Worm (Caenorhabditis elegans) whole organism, midembryonic: Measurements from ENCODE around the gene best-15.

Source experiments
- cog-1 ChIP-seq: sonication (generic microtip); optimal IDR thresholded peaks from 2 replicates; lab custom pipeline; 2016; ENCODE audit warnings: missing genetic modification characterization, missing compliant biosample characterization
- flt-1 ChIP-seq: fragments of 200-800 bp; sonication (Bioruptor generic); IDR thresholded peaks from 2 replicates; pipeline ENCODE4 v1.3.6; 2022; ENCODE audit warnings: missing genetic modification characterization, missing compliant biosample characterization
- klf-2 ChIP-seq: fragments of 200-800 bp; sonication (Bioruptor generic); conservative IDR thresholded peaks from 2 replicates; pipeline ENCODE4 v1.3.6; 2022; ENCODE audit warnings: missing genetic modification reagents, missing genetic modification characterization, missing compliant biosample characterization
- med-1 ChIP-seq: sonication (generic microtip); optimal IDR thresholded peaks from 2 replicates; lab custom pipeline; 2017; ENCODE audit warnings: missing genetic modification characterization, mild to moderate bottlenecking, missing compliant biosample characterization, antibody characterized with exemption, missing genetic modification reagents; ENCODE audit not compliant: insufficient read depth
- ref-1 ChIP-seq: fragments of 200-800 bp; sonication (Bioruptor generic); conservative IDR thresholded peaks from 2 replicates; pipeline ENCODE4 v1.3.6; 2022; ENCODE audit warnings: missing genetic modification reagents, missing genetic modification characterization, missing compliant biosample characterization

DNA sequence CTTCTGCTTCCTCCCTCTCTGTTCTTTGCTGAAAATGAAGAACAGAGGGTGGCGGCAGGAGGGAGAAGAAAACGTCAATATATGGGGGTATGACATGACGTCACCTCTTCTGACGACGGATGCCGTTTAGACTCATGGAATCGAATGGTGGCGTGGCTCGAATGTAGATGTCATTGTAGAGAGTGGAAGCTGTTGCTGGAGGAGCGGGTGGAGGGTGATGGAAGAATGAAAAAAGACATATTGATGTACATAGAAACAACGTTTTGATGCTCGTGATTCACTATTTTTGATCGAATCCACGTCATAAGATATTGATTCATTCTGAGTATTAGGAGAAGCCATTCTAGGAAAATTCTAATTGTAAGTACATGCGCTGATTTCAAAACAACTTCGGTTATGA is 13.0 kb downstream of the best-15 start:
- TF ChIP-seq med-1 (GFP tag; lab: Kevin White, UChicago) (no peak), klf-2 (GFP tag; lab: Robert Waterston, UW) (0 out of 2 replicates have a peak, but pooled peaks have one; percentile 15), ref-1 (GFP tag; lab: Robert Waterston, UW) (no peak), flt-1 (GFP tag; lab: Robert Waterston, UW) (no peak), cog-1 (tag; lab: Kevin White, UChicago) (no peak)
